Fruit fly (Drosophila melanogaster) whole organism, adult: ENCODE measurements around the gene Ugt305A1.

Experiments used
- CG11617 ChIP-seq: fragments of 200-800 bp; sonication (Bioruptor generic); optimal IDR thresholded peaks from 2 replicates; lab custom pipeline; 2017; ENCODE audit warnings: mild to moderate bottlenecking, missing biosample characterization, missing genetic modification reagents, missing genetic modification characterization
- CG12768 ChIP-seq: fragments of 200-800 bp; sonication (Bioruptor generic); optimal IDR thresholded peaks from 2 replicates; lab custom pipeline; 2017; ENCODE audit warnings: missing biosample characterization, missing genetic modification characterization, mild to moderate bottlenecking, moderate library complexity, missing genetic modification reagents
- CG14711 ChIP-seq: fragments of 200-800 bp; sonication (Bioruptor generic); optimal IDR thresholded peaks from 2 replicates; lab custom pipeline; 2018; ENCODE audit warnings: missing biosample characterization, mild to moderate bottlenecking, missing genetic modification characterization, moderate library complexity
- CG1620 ChIP-seq: fragments of 200-800 bp; sonication (Bioruptor generic); optimal IDR thresholded peaks from 2 replicates; lab custom pipeline; 2016; ENCODE audit warnings: missing biosample characterization, missing genetic modification characterization
- CG33017 ChIP-seq: fragments of 200-800 bp; sonication (Bioruptor generic); optimal IDR thresholded peaks from 2 replicates; lab custom pipeline; 2018; ENCODE audit warnings: missing biosample characterization, mild to moderate bottlenecking, missing genetic modification characterization, moderate library complexity
- CG5204 ChIP-seq: fragments of 200-800 bp; sonication (Bioruptor generic); optimal IDR thresholded peaks from 2 replicates; lab custom pipeline; 2016; ENCODE audit warnings: missing biosample characterization, missing genetic modification characterization
- CG7045 ChIP-seq: fragments of 200-800 bp; sonication (Bioruptor generic); optimal IDR thresholded peaks from 2 replicates; lab custom pipeline; 2017; ENCODE audit warnings: missing biosample characterization, mild to moderate bottlenecking, missing genetic modification characterization
- CG7101 ChIP-seq: fragments of 200-800 bp; sonication (Bioruptor generic); optimal IDR thresholded peaks from 2 replicates; lab custom pipeline; 2018; ENCODE audit warnings: missing biosample characterization, mild to moderate bottlenecking, missing genetic modification characterization, moderate library complexity
- Clk ChIP-seq: fragments of 200-800 bp; sonication (Bioruptor generic); optimal IDR thresholded peaks from 2 replicates; lab custom pipeline; 2017; ENCODE audit warnings: missing biosample characterization, missing genetic modification characterization
- Crg-1 ChIP-seq: fragments of 200-800 bp; sonication (Bioruptor generic); optimal IDR thresholded peaks from 2 replicates; lab custom pipeline; 2016; ENCODE audit warnings: missing biosample characterization, missing genetic modification characterization
- Hr96 ChIP-seq: fragments of 200-800 bp; sonication (Bioruptor generic); optimal IDR thresholded peaks from 2 replicates; lab custom pipeline; 2016; ENCODE audit warnings: missing biosample characterization, missing genetic modification characterization
- Mnt ChIP-seq: fragments of 200-800 bp; sonication (Bioruptor generic); optimal IDR thresholded peaks from 2 replicates; lab custom pipeline; 2016; ENCODE audit warnings: missing biosample characterization, mild to moderate bottlenecking, missing genetic modification characterization
- bab1 ChIP-seq: fragments of 200-800 bp; sonication (Bioruptor generic); optimal IDR thresholded peaks from 3 replicates; lab custom pipeline; 2019; ENCODE audit warnings: missing biosample characterization, mild to moderate bottlenecking, missing genetic modification characterization, moderate library complexity
- cic ChIP-seq: fragments of 200-800 bp; sonication (Bioruptor generic); optimal IDR thresholded peaks from 2 replicates; lab custom pipeline; 2017; ENCODE audit warnings: missing biosample characterization, mild to moderate bottlenecking, missing genetic modification characterization, moderate library complexity
- cnc ChIP-seq, 2 experiments: fragments of >200 bp; optimal IDR thresholded peaks; 2 replicates each; lab custom pipeline; 2017
- kay ChIP-seq: fragments of 200-800 bp; sonication (Bioruptor generic); peaks from one replicate; lab custom pipeline; 2016; ENCODE audit warnings: missing biosample characterization, missing genetic modification characterization, borderline replicate concordance
- ovo ChIP-seq: fragments of 200-800 bp; sonication (Bioruptor generic); optimal IDR thresholded peaks from 2 replicates; lab custom pipeline; 2016; ENCODE audit warnings: missing biosample characterization, missing genetic modification characterization
- pad ChIP-seq: fragments of 200-800 bp; sonication (Bioruptor generic); optimal IDR thresholded peaks from 3 replicates; lab custom pipeline; 2017; ENCODE audit warnings: missing biosample characterization, missing genetic modification characterization, mild to moderate bottlenecking, moderate library complexity, missing genetic modification reagents
- tj ChIP-seq: fragments of 200-800 bp; sonication (Bioruptor generic); optimal IDR thresholded peaks from 3 replicates; lab custom pipeline; 2017; ENCODE audit warnings: missing biosample characterization, mild to moderate bottlenecking, missing genetic modification characterization, moderate library complexity
- toe ChIP-seq: fragments of 200-800 bp; sonication (Bioruptor generic); optimal IDR thresholded peaks from 2 replicates; lab custom pipeline; 2016; ENCODE audit warnings: missing biosample characterization, missing genetic modification characterization

The Ugt305A1 gene

dm6 chr3L:4040247-4040925 is 19.2 kb upstream of the Ugt305A1 start, which contains the start of the genes CG11593 and Rcd5:
Gene CG11593 (minus strand): TSS chr3L:4040482.
Gene Rcd5 (plus strand): TSS chr3L:4040529.
- TF ChIP-seq ovo (GFP tag; lab: Kevin White, UChicago): peak; percentile 62
- peak; percentile 67 for TF ChIP-seq Crg-1 (GFP tag; lab: Kevin White, UChicago)
- peak; percentile 76 for TF ChIP-seq CG7101 (tag; lab: Kevin White, UChicago)
- TF ChIP-seq pad (GFP tag; lab: Kevin White, UChicago): peak; percentile 58
- TF ChIP-seq CG11617 (GFP tag; lab: Kevin White, UChicago): peak; percentile 68
- TF ChIP-seq Mnt: peak; percentile 59
- no peak for TF ChIP-seq bab1 (GFP tag; lab: Kevin White, UChicago)
- TF ChIP-seq cnc (optimal IDR thresholded peaks at IDR 0.05; lab: Kevin White, UChicago): no peak
- TF ChIP-seq CG12768 (GFP tag; lab: Kevin White, UChicago): peak; percentile 50
- peak; percentile 84 for TF ChIP-seq CG14711
- peak; percentile 64 for TF ChIP-seq Clk
- TF ChIP-seq CG1620: peak; percentile 29
- peak; percentile 19 for TF ChIP-seq Hr96 (GFP tag; lab: Kevin White, UChicago)
- TF ChIP-seq toe (GFP tag; lab: Kevin White, UChicago): peak; percentile 74
- peak; percentile 67 for TF ChIP-seq CG7045 (GFP tag; lab: Kevin White, UChicago)
- peak; percentile 90 for TF ChIP-seq kay (GFP tag; lab: Kevin White, UChicago)
- TF ChIP-seq cic: no peak
- TF ChIP-seq CG33017 (tag; lab: Kevin White, UChicago): peak; percentile 51
- peak; percentile 23 for TF ChIP-seq tj
- TF ChIP-seq CG5204 (GFP tag; lab: Kevin White, UChicago): peak; percentile 62

dm6 chr3L:4044497-4044896 is 15.1 kb upstream of the Ugt305A1 start:
- TF ChIP-seq CG5204 (GFP tag; lab: Kevin White, UChicago): peak; percentile 36
- TF ChIP-seq Crg-1 (GFP tag; lab: Kevin White, UChicago): no peak

dm6 chr3L:4046289-4046688 is 13.3 kb upstream of the Ugt305A1 start, which contains the start of gene CG1136:
Gene CG1136 (plus strand): TSS chr3L:4046596.
- TF ChIP-seq CG1620 (no peak), tj (peak; percentile 14)

- TF ChIP-seq CG5204 (GFP tag; lab: Kevin White, UChicago) (no peak), Hr96 (GFP tag; lab: Kevin White, UChicago) (no peak), CG7045 (GFP tag; lab: Kevin White, UChicago) (no peak), tj (no peak), Clk (no peak), CG14711 (no peak), pad (GFP tag; lab: Kevin White, UChicago) (no peak), CG33017 (tag; lab: Kevin White, UChicago) (no peak)
These were observed 11.9 kb upstream of the Ugt305A1 start, which contains the start of gene Dpy-30L2 for dm6 chr3L:4047635-4048034. Gene Dpy-30L2 (minus strand): TSS chr3L:4047735.

- TF ChIP-seq CG33017 (tag; lab: Kevin White, UChicago) (no peak), CG1620 (no peak), cic (no peak), Crg-1 (GFP tag; lab: Kevin White, UChicago) (no peak)
These were observed 10.5 kb upstream of the Ugt305A1 start for dm6 chr3L:4049082-4049481.

- TF ChIP-seq CG33017 (tag; lab: Kevin White, UChicago): no peak
- no peak for TF ChIP-seq CG11617 (GFP tag; lab: Kevin White, UChicago)
- no peak for TF ChIP-seq tj
- TF ChIP-seq CG14711: no peak
- TF ChIP-seq Mnt: no peak
- TF ChIP-seq pad (GFP tag; lab: Kevin White, UChicago): no peak
- no peak for TF ChIP-seq CG12768 (GFP tag; lab: Kevin White, UChicago)
- TF ChIP-seq ovo (GFP tag; lab: Kevin White, UChicago): no peak
- TF ChIP-seq kay (GFP tag; lab: Kevin White, UChicago): no peak
- TF ChIP-seq CG5204 (GFP tag; lab: Kevin White, UChicago): no peak
- no peak for TF ChIP-seq CG7101 (tag; lab: Kevin White, UChicago)
- TF ChIP-seq bab1 (GFP tag; lab: Kevin White, UChicago): no peak
- TF ChIP-seq Hr96 (GFP tag; lab: Kevin White, UChicago): no peak
- TF ChIP-seq toe (GFP tag; lab: Kevin White, UChicago): no peak
- no peak for TF ChIP-seq Crg-1 (GFP tag; lab: Kevin White, UChicago)
- no peak for TF ChIP-seq CG7045 (GFP tag; lab: Kevin White, UChicago)
- TF ChIP-seq cic: no peak
- TF ChIP-seq CG1620: no peak
- TF ChIP-seq cnc (optimal IDR thresholded peaks at IDR 0.05; lab: Kevin White, UChicago): no peak
- no peak for TF ChIP-seq Clk
These were observed 4.1 kb upstream of the Ugt305A1 start for dm6 chr3L:4055438-4055962.

- TF ChIP-seq pad (GFP tag; lab: Kevin White, UChicago) (no peak), cic (no peak), Crg-1 (GFP tag; lab: Kevin White, UChicago) (no peak), toe (GFP tag; lab: Kevin White, UChicago) (no peak), CG5204 (GFP tag; lab: Kevin White, UChicago) (no peak), CG7101 (tag; lab: Kevin White, UChicago) (no peak), bab1 (GFP tag; lab: Kevin White, UChicago) (no peak), Hr96 (GFP tag; lab: Kevin White, UChicago) (no peak), CG14711 (no peak), Clk (no peak), CG11617 (GFP tag; lab: Kevin White, UChicago) (no peak), Mnt (no peak), cnc (optimal IDR thresholded peaks at IDR 0.05; lab: Kevin White, UChicago) (no peak), CG1620 (no peak), tj (no peak), CG12768 (GFP tag; lab: Kevin White, UChicago) (no peak), CG33017 (tag; lab: Kevin White, UChicago) (no peak), CG7045 (GFP tag; lab: Kevin White, UChicago) (no peak), kay (GFP tag; lab: Kevin White, UChicago) (no peak)
These were observed 2.8 kb upstream of the Ugt305A1 start for dm6 chr3L:4056812-4057211.
